Worm (Caenorhabditis elegans) whole organism, L1 larva: ENCODE results near the gene xpo-1.

Experiments
- aly-2 ChIP-seq: fragments of 150-350 bp; optimal IDR thresholded peaks from 2 replicates; lab custom pipeline; 2014; ENCODE audit warnings: missing biosample characterization, missing genetic modification characterization
- egl-27 ChIP-seq, 2 experiments: fragments of 150-350 bp in 1 of 2; sonication (generic microtip); optimal IDR thresholded peaks; 3 replicates each; lab custom pipeline; 2017 to 2018; ENCODE audit warnings: missing biosample characterization in 2 of 2, missing genetic modification characterization in 2 of 2, missing genetic modification reagents in 2 of 2
- fkh-10 ChIP-seq: sonication (generic microtip); optimal IDR thresholded peaks from 2 replicates; lab custom pipeline; 2017; ENCODE audit warnings: missing biosample characterization, missing genetic modification reagents, missing genetic modification characterization
- grh-1 ChIP-seq: fragments of 200-800 bp; sonication (Bioruptor generic); IDR thresholded peaks from 2 replicates; pipeline ENCODE4 v1.3.6; 2022; ENCODE audit warnings: missing genetic modification reagents, missing genetic modification characterization, missing compliant biosample characterization
- lin-15B ChIP-seq: fragments of 150-350 bp; sonication (generic microtip); optimal IDR thresholded peaks from 3 replicates; lab custom pipeline; 2014; ENCODE audit warnings: missing biosample characterization, missing genetic modification characterization
- lin-39 ChIP-seq: fragments of 150-350 bp; optimal IDR thresholded peaks from 2 replicates; lab custom pipeline; 2014; ENCODE audit warnings: missing biosample characterization, missing genetic modification reagents, missing genetic modification characterization
- lir-3 ChIP-seq: sonication (generic microtip); optimal IDR thresholded peaks from 2 replicates; lab custom pipeline; 2016; ENCODE audit warnings: mild to moderate bottlenecking, missing genetic modification characterization, moderate library complexity, missing compliant biosample characterization; ENCODE audit not compliant: poor library complexity
- nhr-28 ChIP-seq: fragments of 150-350 bp; optimal IDR thresholded peaks from 2 replicates; lab custom pipeline; 2014; ENCODE audit warnings: missing biosample characterization, missing genetic modification characterization
- nhr-84 ChIP-seq: sonication (generic microtip); optimal IDR thresholded peaks from 2 replicates; lab custom pipeline; 2017; ENCODE audit warnings: missing biosample characterization, missing genetic modification characterization
- pag-3 ChIP-seq: sonication (generic microtip); optimal IDR thresholded peaks from 2 replicates; lab custom pipeline; 2017; ENCODE audit warnings: missing genetic modification characterization, mild to moderate bottlenecking, missing compliant biosample characterization, antibody characterized with exemption, borderline replicate concordance; ENCODE audit not compliant: insufficient read depth
- pqm-1 ChIP-seq: sonication (generic microtip); optimal IDR thresholded peaks from 3 replicates; lab custom pipeline; 2017; ENCODE audit warnings: missing biosample characterization, missing genetic modification characterization
- unc-62 ChIP-seq: fragments of 150-350 bp; optimal IDR thresholded peaks from 2 replicates; lab custom pipeline; 2014; ENCODE audit warnings: missing biosample characterization, missing genetic modification reagents, missing genetic modification characterization
- zag-1 ChIP-seq: fragments of 150-350 bp; optimal IDR thresholded peaks from 2 replicates; lab custom pipeline; 2014; ENCODE audit warnings: missing biosample characterization, missing genetic modification characterization

- TF ChIP-seq lin-15B (tag; lab: Kevin White, UChicago) = no peak
- no peak for TF ChIP-seq pag-3
- no peak for TF ChIP-seq unc-62 (GFP tag; lab: Kevin White, UChicago)
- TF ChIP-seq aly-2 (tag; lab: Kevin White, UChicago) = no peak
- TF ChIP-seq fkh-10 (GFP tag; lab: Kevin White, UChicago) = no peak
- no peak for TF ChIP-seq zag-1 (tag; lab: Kevin White, UChicago)
- TF ChIP-seq nhr-28 = no peak
- no peak for TF ChIP-seq grh-1 (GFP tag; lab: Robert Waterston, UW)
- TF ChIP-seq egl-27 (tag; optimal IDR thresholded peaks at IDR 0.05; lab: Kevin White, UChicago) = no peak
- TF ChIP-seq pqm-1 (tag; lab: Kevin White, UChicago) = no peak
- TF ChIP-seq lir-3 = no peak
- no peak for TF ChIP-seq lin-39 (tag; lab: Kevin White, UChicago)
- no peak for TF ChIP-seq nhr-84 (tag; lab: Kevin White, UChicago)
Measured at ce11 chrV:7814601-7815000, 9.7 kb downstream of the xpo-1 start, which contains the start of gene ZK742.6.
